Worm (Caenorhabditis elegans): ENCODE data around the gene K08H2.5.

DNA sequence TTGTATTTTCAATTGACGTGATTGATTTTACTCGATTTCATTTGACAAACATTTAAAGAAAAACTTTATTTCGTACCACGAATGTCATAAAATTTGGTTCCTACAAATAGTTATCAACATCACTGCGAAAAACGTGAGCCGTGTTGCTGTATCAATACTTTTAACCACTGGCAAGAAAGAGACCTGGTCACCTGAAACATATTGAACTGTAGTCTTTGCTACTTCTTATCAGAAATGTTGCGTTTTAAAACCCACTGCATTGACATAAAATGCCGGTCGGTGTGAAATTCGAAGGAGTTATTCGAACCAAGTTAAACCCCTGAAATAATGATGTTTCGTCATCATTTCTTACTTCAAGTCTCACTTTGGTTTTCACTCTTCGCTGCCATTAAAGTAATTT is 5.5 kb upstream of the K08H2.5 start:
- no peak for TF ChIP-seq mep-1 (tag; optimal IDR thresholded peaks at IDR 0.05)
- TF ChIP-seq nhr-237 (tag; optimal IDR thresholded peaks at IDR 0.05): no peak
- no peak for TF ChIP-seq mab-5 (tag; optimal IDR thresholded peaks at IDR 0.05)
- no peak for TF ChIP-seq pha-4 (tag; optimal IDR thresholded peaks at IDR 0.05)
- no peak for TF ChIP-seq nhr-12 (tag; optimal IDR thresholded peaks at IDR 0.05)
- TF ChIP-seq nhr-76 (tag; optimal IDR thresholded peaks at IDR 0.05): no peak
- TF ChIP-seq blmp-1 (tag; optimal IDR thresholded peaks at IDR 0.05): no peak
- no peak for TF ChIP-seq elt-3 (tag; optimal IDR thresholded peaks at IDR 0.05)
